Worm (Caenorhabditis elegans) whole organism, young adult: ENCODE measurements around the gene rnr-1.

Source experiments
- Y53F4B.3 ChIP-seq: fragments of 200-800 bp; sonication (Bioruptor generic); IDR thresholded peaks from 2 replicates; pipeline ENCODE4 v1.3.6; 2022; ENCODE audit warnings: missing genetic modification reagents, missing genetic modification characterization, missing compliant biosample characterization
- Y67H2A.10 ChIP-seq: fragments of 200-800 bp; sonication (Bioruptor generic); conservative IDR thresholded peaks from 2 replicates; pipeline ENCODE4 v1.3.6; 2022; ENCODE audit warnings: missing genetic modification reagents, missing genetic modification characterization, missing compliant biosample characterization
- dpl-1 ChIP-seq: fragments of 150-350 bp; optimal IDR thresholded peaks from 2 replicates; lab custom pipeline; 2014; ENCODE audit warnings: missing biosample characterization, missing genetic modification reagents, missing genetic modification characterization
- egl-18 ChIP-seq: fragments of 200-800 bp; sonication (Bioruptor generic); IDR thresholded peaks from 2 replicates; pipeline ENCODE4 v1.3.6; 2022; ENCODE audit warnings: missing genetic modification reagents, missing genetic modification characterization, missing compliant biosample characterization
- egl-44 ChIP-seq: fragments of 200-800 bp; sonication (Bioruptor generic); IDR thresholded peaks from 2 replicates; pipeline ENCODE4 v1.3.6; 2022; ENCODE audit warnings: missing genetic modification reagents, missing genetic modification characterization, missing compliant biosample characterization
- nfya-2 ChIP-seq: fragments of 200-800 bp; sonication (Bioruptor generic); IDR thresholded peaks from 2 replicates; pipeline ENCODE4 v1.3.6; 2022; ENCODE audit warnings: missing genetic modification reagents, missing genetic modification characterization, missing compliant biosample characterization

DNA sequence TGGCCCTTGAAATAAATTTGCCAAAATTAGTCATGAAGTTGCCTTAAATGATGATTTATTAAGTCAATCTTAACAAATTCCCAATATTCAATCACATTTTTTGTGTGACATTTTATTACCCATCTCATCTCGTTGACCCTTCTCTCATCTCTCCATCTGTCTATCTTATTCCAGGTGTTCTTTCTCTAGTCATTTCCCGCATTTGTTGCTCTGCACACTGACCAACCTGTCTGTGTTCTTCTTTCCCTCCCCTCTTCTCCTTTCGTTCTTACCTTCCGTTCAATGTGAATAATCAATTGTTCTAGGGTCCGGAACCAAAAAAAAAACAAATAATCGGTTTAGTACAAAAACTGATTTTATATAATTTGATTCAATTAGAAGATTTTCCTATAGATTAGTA is 18.6 kb upstream of the rnr-1 start, which contains the start of gene T02C1.1:
- TF ChIP-seq egl-18 (GFP tag; lab: Robert Waterston, UW) (no peak), dpl-1 (GFP tag; lab: Kevin White, UChicago) (no peak), Y53F4B.3 (no peak), egl-44 (no peak), Y67H2A.10 (GFP tag; lab: Robert Waterston, UW) (no peak), nfya-2 (no peak)
